Worm (Caenorhabditis elegans) whole organism, L3 larva: Measurements from ENCODE around the gene nlg-1.

Experiments used
- ama-1 ChIP-seq: fragments of 150-350 bp; optimal IDR thresholded peaks from 2 replicates; lab custom pipeline; 2018
- ceh-82 ChIP-seq: fragments of 150-350 bp; optimal IDR thresholded peaks from 2 replicates; lab custom pipeline; 2014; ENCODE audit warnings: missing biosample characterization, missing genetic modification characterization
- fkh-2 ChIP-seq: fragments of 150-350 bp; optimal IDR thresholded peaks from 2 replicates; lab custom pipeline; 2014; ENCODE audit warnings: missing biosample characterization, missing genetic modification reagents, missing genetic modification characterization
- fos-1 ChIP-seq: fragments of 150-350 bp; optimal IDR thresholded peaks from 2 replicates; lab custom pipeline; 2014; ENCODE audit warnings: missing biosample characterization, missing genetic modification characterization
- lin-15B ChIP-seq: fragments of 150-350 bp; optimal IDR thresholded peaks from 2 replicates; lab custom pipeline; 2014; ENCODE audit warnings: missing biosample characterization, missing genetic modification characterization
- lin-39 ChIP-seq: fragments of 150-350 bp; optimal IDR thresholded peaks from 2 replicates; lab custom pipeline; 2018; ENCODE audit warnings: missing biosample characterization, missing genetic modification reagents, missing genetic modification characterization
- nfya-1 ChIP-seq: sonication (generic microtip); optimal IDR thresholded peaks from 2 replicates; lab custom pipeline; 2017; ENCODE audit warnings: missing genetic modification characterization, mild to moderate bottlenecking, missing compliant biosample characterization, antibody characterized with exemption, moderate library complexity; ENCODE audit not compliant: insufficient read depth
- nhr-43 ChIP-seq: sonication (generic microtip); optimal IDR thresholded peaks from 2 replicates; lab custom pipeline; 2016; ENCODE audit warnings: mild to moderate bottlenecking, missing genetic modification characterization, missing compliant biosample characterization; ENCODE audit not compliant: poor library complexity, severe bottlenecking
- nhr-67 ChIP-seq: fragments of 150-350 bp; optimal IDR thresholded peaks from 2 replicates; lab custom pipeline; 2014; ENCODE audit warnings: missing biosample characterization, missing genetic modification characterization
- ztf-11 ChIP-seq: fragments of 150-350 bp; optimal IDR thresholded peaks from 2 replicates; lab custom pipeline; 2014; ENCODE audit warnings: missing biosample characterization, missing genetic modification characterization
- ztf-4 ChIP-seq: fragments of 150-350 bp; optimal IDR thresholded peaks from 2 replicates; lab custom pipeline; 2014; ENCODE audit warnings: missing biosample characterization, missing genetic modification characterization

ce11 chrX:13672622-13673021, 41.6 kb upstream of the nlg-1 start:
- TF ChIP-seq fos-1 (no peak), lin-15B (tag; lab: Kevin White, UChicago) (no peak), fkh-2 (tag; lab: Kevin White, UChicago) (no peak), ztf-11 (tag; lab: Kevin White, UChicago) (no peak), lin-39 (tag; lab: Kevin White, UChicago) (no peak), ceh-82 (tag; lab: Kevin White, UChicago) (no peak), nfya-1 (tag; lab: Kevin White, UChicago) (no peak), ama-1 (lab: Kevin White, UChicago) (no peak), nhr-67 (no peak), ztf-4 (tag; lab: Kevin White, UChicago) (no peak), nhr-43 (no peak)
